Fruit fly (Drosophila melanogaster) whole organism, adult: Measurements from ENCODE around the gene Schip1.

Experiments used
- CG12768 ChIP-seq: fragments of 200-800 bp; sonication (Bioruptor generic); optimal IDR thresholded peaks from 2 replicates; lab custom pipeline; 2017; ENCODE audit warnings: missing biosample characterization, missing genetic modification characterization, mild to moderate bottlenecking, moderate library complexity, missing genetic modification reagents
- CG1620 ChIP-seq: fragments of 200-800 bp; sonication (Bioruptor generic); optimal IDR thresholded peaks from 2 replicates; lab custom pipeline; 2016; ENCODE audit warnings: missing biosample characterization, missing genetic modification characterization
- CG7101 ChIP-seq: fragments of 200-800 bp; sonication (Bioruptor generic); optimal IDR thresholded peaks from 2 replicates; lab custom pipeline; 2018; ENCODE audit warnings: missing biosample characterization, mild to moderate bottlenecking, missing genetic modification characterization, moderate library complexity
- cic ChIP-seq: fragments of 200-800 bp; sonication (Bioruptor generic); optimal IDR thresholded peaks from 2 replicates; lab custom pipeline; 2017; ENCODE audit warnings: missing biosample characterization, mild to moderate bottlenecking, missing genetic modification characterization, moderate library complexity
- toe ChIP-seq: fragments of 200-800 bp; sonication (Bioruptor generic); optimal IDR thresholded peaks from 2 replicates; lab custom pipeline; 2016; ENCODE audit warnings: missing biosample characterization, missing genetic modification characterization

DNA sequence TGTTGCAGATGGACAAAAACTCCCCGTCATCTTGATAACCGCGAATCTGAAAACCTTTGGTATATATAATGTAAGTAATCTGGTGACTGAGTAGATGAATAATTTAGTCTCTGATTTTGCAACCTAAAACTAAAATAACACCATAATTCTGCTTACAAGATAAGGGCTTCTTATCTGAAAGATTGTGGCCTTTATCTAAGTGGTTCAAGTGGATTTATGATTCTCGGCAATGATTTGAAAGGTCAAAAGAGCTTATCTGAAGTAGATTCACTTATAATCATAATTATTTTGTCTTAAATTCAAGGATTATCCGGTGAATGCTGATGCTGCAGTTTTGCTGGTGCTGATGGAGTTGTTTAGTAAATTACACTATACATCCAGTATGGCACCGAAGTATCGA lies 15.0 kb downstream of the Schip1 start:
- no peak for TF ChIP-seq CG1620 (GFP tag; lab: Kevin White, UChicago)
- TF ChIP-seq CG7101 (tag; lab: Kevin White, UChicago): no peak
- no peak for TF ChIP-seq CG12768 (GFP tag; lab: Kevin White, UChicago)
- TF ChIP-seq cic (GFP tag; lab: Kevin White, UChicago): no peak
- no peak for TF ChIP-seq toe (GFP tag; lab: Kevin White, UChicago)
